Fruit fly (Drosophila melanogaster) whole organism, embryonic: ENCODE data around the gene mus201.

Experiments
- Blimp-1 ChIP-seq: fragments of 200-800 bp; sonication (Bioruptor generic); optimal IDR thresholded peaks from 3 replicates; lab custom pipeline; 2018; ENCODE audit warnings: missing biosample characterization, missing genetic modification characterization, mild to moderate bottlenecking, moderate library complexity, missing genetic modification reagents
- CG10209 ChIP-seq: fragments of 200-800 bp; sonication (Bioruptor generic); optimal IDR thresholded peaks from 3 replicates; lab custom pipeline; 2017; ENCODE audit warnings: missing biosample characterization, mild to moderate bottlenecking, missing genetic modification characterization, missing genetic modification reagents
- CG11696 ChIP-seq: fragments of 200-800 bp; sonication (Bioruptor generic); IDR thresholded peaks from 2 replicates; pipeline ENCODE4 v1.3.6; 2022; ENCODE audit warnings: missing biosample characterization, missing genetic modification characterization
- CG1233 ChIP-seq: fragments of 200-800 bp; sonication (Bioruptor generic); optimal IDR thresholded peaks from 4 replicates; lab custom pipeline; 2018; ENCODE audit warnings: missing biosample characterization, mild to moderate bottlenecking, missing genetic modification characterization
- CG15696 ChIP-seq: fragments of 200-800 bp; sonication (Bioruptor generic); optimal IDR thresholded peaks from 2 replicates; lab custom pipeline; 2019; ENCODE audit warnings: missing biosample characterization, mild to moderate bottlenecking, missing genetic modification characterization, moderate library complexity
- CG1602 ChIP-seq: fragments of 200-800 bp; sonication (Bioruptor generic); optimal IDR thresholded peaks from 3 replicates; lab custom pipeline; 2016; ENCODE audit warnings: missing biosample characterization, missing genetic modification characterization
- CG1647 ChIP-seq: fragments of 200-800 bp; sonication (Bioruptor generic); optimal IDR thresholded peaks from 3 replicates; lab custom pipeline; 2016; ENCODE audit warnings: missing biosample characterization, missing genetic modification characterization
- CG17829 ChIP-seq: fragments of 200-800 bp; optimal IDR thresholded peaks from 2 replicates; lab custom pipeline; 2019; ENCODE audit warnings: missing biosample characterization, mild to moderate bottlenecking, missing genetic modification characterization, moderate library complexity
- CG18262 ChIP-seq: fragments of 200-800 bp; optimal IDR thresholded peaks from 3 replicates; lab custom pipeline; 2019; ENCODE audit warnings: missing biosample characterization, mild to moderate bottlenecking, missing genetic modification characterization, moderate library complexity
- CG2120 ChIP-seq: fragments of 200-800 bp; sonication (Bioruptor generic); optimal IDR thresholded peaks from 3 replicates; lab custom pipeline; 2016; ENCODE audit warnings: missing biosample characterization, missing genetic modification characterization
- CG2202 ChIP-seq: fragments of 200-800 bp; sonication (Bioruptor generic); optimal IDR thresholded peaks from 2 replicates; lab custom pipeline; 2018; ENCODE audit warnings: missing biosample characterization, mild to moderate bottlenecking, missing genetic modification characterization
- CG2678 ChIP-seq: fragments of 200-800 bp; sonication (Bioruptor generic); optimal IDR thresholded peaks from 3 replicates; lab custom pipeline; 2019; ENCODE audit warnings: missing biosample characterization, mild to moderate bottlenecking, missing genetic modification characterization, moderate library complexity
- CG2875 ChIP-seq: fragments of 200-800 bp; sonication (Bioruptor generic); optimal IDR thresholded peaks from 2 replicates; lab custom pipeline; 2017; ENCODE audit warnings: missing biosample characterization, mild to moderate bottlenecking, missing genetic modification characterization, missing genetic modification reagents
- CG31224 ChIP-seq: fragments of 200-800 bp; sonication (Bioruptor generic); IDR thresholded peaks from 2 replicates; pipeline ENCODE4 v1.3.6; 2022; ENCODE audit warnings: missing biosample characterization, missing genetic modification characterization
- CG31441 ChIP-seq: fragments of 200-800 bp; sonication (Bioruptor generic); IDR thresholded peaks from 2 replicates; pipeline ENCODE4 v1.3.6; 2022; ENCODE audit warnings: missing biosample characterization, missing genetic modification characterization
- CG3726 ChIP-seq: fragments of 200-800 bp; sonication (Bioruptor generic); IDR thresholded peaks from 3 replicates; pipeline ENCODE4, ENCODE4 v1.3.6; 2022; ENCODE audit warnings: missing biosample characterization, missing genetic modification characterization
- CG4328 ChIP-seq: fragments of 200-800 bp; sonication (Bioruptor generic); optimal IDR thresholded peaks from 3 replicates; lab custom pipeline; 2017; ENCODE audit warnings: missing biosample characterization, missing genetic modification reagents, missing genetic modification characterization
- CG4424 ChIP-seq: fragments of 200-800 bp; sonication (Bioruptor generic); optimal IDR thresholded peaks from 3 replicates; lab custom pipeline; 2016; ENCODE audit warnings: missing biosample characterization, missing genetic modification characterization
- CG4820 ChIP-seq: fragments of 200-800 bp; sonication (Bioruptor generic); optimal IDR thresholded peaks from 3 replicates; lab custom pipeline; 2016; ENCODE audit warnings: missing biosample characterization, missing genetic modification characterization
- CG6272 ChIP-seq: fragments of 200-800 bp; sonication (Bioruptor generic); IDR thresholded peaks from 2 replicates; pipeline ENCODE4 v1.3.6; 2022; ENCODE audit warnings: missing biosample characterization, missing genetic modification characterization
- CG6689 ChIP-seq: fragments of 200-800 bp; sonication (Bioruptor generic); IDR thresholded peaks from 2 replicates; pipeline ENCODE4 v1.3.6; 2022; ENCODE audit warnings: missing biosample characterization, missing genetic modification characterization
- D ChIP-seq, 2 experiments: fragments of 200-800 bp in 1 of 2; fragments of >200 bp in 1 of 2; sonication (Bioruptor generic) in 1 of 2; optimal IDR thresholded peaks; 2 replicates in 1 of 2; 3 replicates in 1 of 2; lab custom pipeline; 2017; ENCODE audit warnings: mild to moderate bottlenecking in 1 of 2, missing biosample characterization in 1 of 2, missing genetic modification characterization in 1 of 2, missing genetic modification reagents in 1 of 2
- E2f1 ChIP-seq: fragments of 200-800 bp; sonication (Bioruptor generic); IDR thresholded peaks from 2 replicates; pipeline ENCODE4 v1.3.6; 2022; ENCODE audit warnings: missing biosample characterization, missing genetic modification characterization
- Gsc ChIP-seq: fragments of 200-800 bp; sonication (Bioruptor generic); IDR thresholded peaks from 2 replicates; pipeline ENCODE4 v1.3.6; 2022; ENCODE audit warnings: missing biosample characterization, missing genetic modification characterization
- Lim3 ChIP-seq: fragments of 200-800 bp; sonication (Bioruptor generic); IDR thresholded peaks from 2 replicates; pipeline ENCODE4 v1.3.6; 2022; ENCODE audit warnings: missing biosample characterization, missing genetic modification characterization
- Med ChIP-seq: fragments of 200-800 bp; sonication (Bioruptor generic); peaks from one replicate; lab custom pipeline; 2016; ENCODE audit warnings: missing biosample characterization, missing genetic modification characterization, mild to moderate bottlenecking, inconsistent platforms, moderate library complexity
- Optix ChIP-seq: fragments of 200-800 bp; sonication (Bioruptor generic); IDR thresholded peaks from 3 replicates; pipeline ENCODE4 v1.3.6; 2022; ENCODE audit warnings: missing biosample characterization, missing genetic modification characterization
- PHDP ChIP-seq: fragments of 200-800 bp; sonication (Bioruptor generic); optimal IDR thresholded peaks from 3 replicates; lab custom pipeline; 2018; ENCODE audit warnings: missing biosample characterization, mild to moderate bottlenecking, missing genetic modification characterization, moderate library complexity
- Spps ChIP-seq: fragments of 200-800 bp; sonication (Bioruptor generic); optimal IDR thresholded peaks from 2 replicates; lab custom pipeline; 2018; ENCODE audit warnings: missing biosample characterization, mild to moderate bottlenecking, missing genetic modification characterization
- Ssrp ChIP-seq: fragments of 200-800 bp; sonication (Bioruptor generic); optimal IDR thresholded peaks from 2 replicates; lab custom pipeline; 2018; ENCODE audit warnings: missing biosample characterization, mild to moderate bottlenecking, missing genetic modification characterization, moderate library complexity
- az2 ChIP-seq: fragments of 200-800 bp; sonication (Bioruptor generic); optimal IDR thresholded peaks from 3 replicates; lab custom pipeline; 2016; ENCODE audit warnings: missing biosample characterization, missing genetic modification characterization
- bab2 ChIP-seq: fragments of 200-800 bp; sonication (Bioruptor generic); optimal IDR thresholded peaks from 2 replicates; lab custom pipeline; 2016; ENCODE audit warnings: missing biosample characterization, missing genetic modification characterization
- bigmax ChIP-seq: fragments of 200-800 bp; sonication (Bioruptor generic); optimal IDR thresholded peaks from 2 replicates; lab custom pipeline; 2018; ENCODE audit warnings: missing biosample characterization, mild to moderate bottlenecking, missing genetic modification characterization
- br ChIP-seq: fragments of >200 bp; optimal IDR thresholded peaks from 2 replicates; lab custom pipeline; 2017
- fd96Cb ChIP-seq: fragments of 200-800 bp; sonication (Bioruptor generic); optimal IDR thresholded peaks from 2 replicates; lab custom pipeline; 2018; ENCODE audit warnings: missing biosample characterization, mild to moderate bottlenecking, missing genetic modification characterization, moderate library complexity
- ftz-f1 ChIP-seq: fragments of 200-800 bp; sonication (Bioruptor generic); optimal IDR thresholded peaks from 2 replicates; lab custom pipeline; 2016; ENCODE audit warnings: missing biosample characterization, missing genetic modification characterization
- gcm ChIP-seq: fragments of 200-800 bp; sonication (Bioruptor generic); optimal IDR thresholded peaks from 2 replicates; lab custom pipeline; 2019; ENCODE audit warnings: missing biosample characterization, mild to moderate bottlenecking, missing genetic modification characterization, moderate library complexity
- grau ChIP-seq: fragments of 200-800 bp; optimal IDR thresholded peaks from 3 replicates; lab custom pipeline; 2019; ENCODE audit warnings: missing biosample characterization, mild to moderate bottlenecking, missing genetic modification characterization, moderate library complexity
- gsb-n ChIP-seq: fragments of 200-800 bp; sonication (Bioruptor generic); optimal IDR thresholded peaks from 3 replicates; lab custom pipeline; 2018; ENCODE audit warnings: missing biosample characterization, mild to moderate bottlenecking, missing genetic modification characterization
- kah ChIP-seq: fragments of 200-800 bp; sonication (Bioruptor generic); optimal IDR thresholded peaks from 2 replicates; lab custom pipeline; 2018; ENCODE audit warnings: missing biosample characterization, mild to moderate bottlenecking, missing genetic modification characterization
- nmo ChIP-seq: fragments of 200-800 bp; sonication (Bioruptor generic); optimal IDR thresholded peaks from 2 replicates; lab custom pipeline; 2018; ENCODE audit warnings: missing biosample characterization, mild to moderate bottlenecking, missing genetic modification characterization, moderate library complexity
- oc ChIP-seq: fragments of 200-800 bp; sonication (Bioruptor generic); optimal IDR thresholded peaks from 2 replicates; lab custom pipeline; 2018; ENCODE audit warnings: missing biosample characterization, mild to moderate bottlenecking, missing genetic modification characterization, moderate library complexity
- org-1 ChIP-seq: fragments of 200-800 bp; sonication (Bioruptor generic); optimal IDR thresholded peaks from 2 replicates; lab custom pipeline; 2017; ENCODE audit warnings: missing biosample characterization, missing genetic modification characterization
- pan ChIP-seq, 4 experiments: fragments of >200 bp in 3 of 4; fragments of 200-800 bp in 1 of 4; sonication (Bioruptor generic) in 1 of 4; optimal IDR thresholded peaks in 3 of 4; IDR thresholded peaks in 1 of 4; 2 replicates each; pipeline versions ENCODE4 v1.3.6 to Lab custom; 2017 to 2022; ENCODE audit warnings: missing biosample characterization in 2 of 4, missing genetic modification characterization in 2 of 4, mixed read lengths in 1 of 4
- phol ChIP-seq: fragments of 200-800 bp; sonication (Bioruptor generic); optimal IDR thresholded peaks from 3 replicates; lab custom pipeline; 2018; ENCODE audit warnings: missing biosample characterization, mild to moderate bottlenecking, missing genetic modification characterization, moderate library complexity
- pum ChIP-seq: fragments of 200-800 bp; sonication (Bioruptor generic); optimal IDR thresholded peaks from 2 replicates; lab custom pipeline; 2016; ENCODE audit warnings: missing biosample characterization, missing genetic modification characterization
- sc ChIP-seq, 3 experiments: fragments of >200 bp in 2 of 3; fragments of 200-800 bp in 1 of 3; sonication (Bioruptor generic) in 1 of 3; optimal IDR thresholded peaks; 2 replicates in 2 of 3; 3 replicates in 1 of 3; lab custom pipeline; 2017; ENCODE audit warnings: mild to moderate bottlenecking in 1 of 3, missing biosample characterization in 1 of 3, missing genetic modification characterization in 1 of 3, missing genetic modification reagents in 1 of 3
- ssp ChIP-seq: fragments of 200-800 bp; sonication (Bioruptor generic); IDR thresholded peaks from 2 replicates; pipeline ENCODE4 v1.3.6; 2022; ENCODE audit warnings: missing biosample characterization, missing genetic modification characterization
- tap ChIP-seq: fragments of 200-800 bp; optimal IDR thresholded peaks from 3 replicates; lab custom pipeline; 2019; ENCODE audit warnings: missing biosample characterization, mild to moderate bottlenecking, missing genetic modification characterization, moderate library complexity
- tio ChIP-seq: fragments of 200-800 bp; sonication (Bioruptor generic); optimal IDR thresholded peaks from 2 replicates; lab custom pipeline; 2017; ENCODE audit warnings: missing biosample characterization, missing genetic modification characterization, inconsistent platforms
- unpg ChIP-seq: fragments of 200-800 bp; sonication (Bioruptor generic); optimal IDR thresholded peaks from 3 replicates; lab custom pipeline; 2018; ENCODE audit warnings: missing biosample characterization, mild to moderate bottlenecking, missing genetic modification characterization, moderate library complexity

Gene mus201

dm6 chr2L:8471667-8472066 is 33.7 kb downstream of the mus201 start (continued):
- TF ChIP-seq CG4328 (GFP tag; lab: Kevin White, UChicago) (no peak), unpg (GFP tag; lab: Kevin White, UChicago) (peak; percentile 32), CG31224 (GFP tag; lab: Robert Waterston, UW) (no peak), PHDP (tag; lab: Kevin White, UChicago) (peak; percentile 15), Med (GFP tag; lab: Kevin White, UChicago) (no peak), pum (GFP tag; lab: Kevin White, UChicago) (no peak), pan (optimal IDR thresholded peaks at IDR 0.05; lab: Kevin White, UChicago) (no peak), pan (GFP tag; optimal IDR thresholded peaks at IDR 0.05 in 1 of 2, IDR thresholded peaks at IDR 0.05 in 1 of 2) (peak in 1 of 2 experiments; percentile 34), grau (tag; lab: Kevin White, UChicago) (peak; percentile 38), bab2 (no peak), CG4424 (GFP tag; lab: Kevin White, UChicago) (peak; percentile 44), Ssrp (peak; percentile 40), CG11696 (GFP tag; lab: Robert Waterston, UW) (peak; percentile 39; the same call in 1 of the 2 replicates), CG2202 (tag; lab: Kevin White, UChicago) (peak; percentile 4), gcm (peak; percentile 37), sc (optimal IDR thresholded peaks at IDR 0.05; lab: Kevin White, UChicago) (no peak), sc (GFP tag; optimal IDR thresholded peaks at IDR 0.05; lab: Kevin White, UChicago) (peak; percentile 27), kah (GFP tag; lab: Kevin White, UChicago) (no peak), tap (tag; lab: Kevin White, UChicago) (peak; percentile 11), CG10209 (GFP tag; lab: Kevin White, UChicago) (peak; percentile 19), CG15696 (tag; lab: Kevin White, UChicago) (peak; percentile 57), CG2678 (tag; lab: Kevin White, UChicago) (peak; percentile 42), oc (tag; lab: Kevin White, UChicago) (no peak), phol (peak; percentile 71), br (lab: Kevin White, UChicago) (no peak), CG6689 (GFP tag; lab: Robert Waterston, UW) (peak; percentile 62), Spps (tag; lab: Kevin White, UChicago) (peak; percentile 38), org-1 (GFP tag; lab: Kevin White, UChicago) (no peak), CG18262 (peak; percentile 72), Optix (no peak), Lim3 (no peak), nmo (peak; percentile 74), tio (GFP tag; lab: Kevin White, UChicago) (peak; percentile 14), az2 (GFP tag; lab: Kevin White, UChicago) (peak; percentile 14), CG1233 (GFP tag; lab: Kevin White, UChicago) (no peak), CG1602 (GFP tag; lab: Kevin White, UChicago) (peak; percentile 29), CG31441 (GFP tag; lab: Robert Waterston, UW) (peak; percentile 45; the same call in 1 of the 2 replicates), CG17829 (peak; percentile 64), fd96Cb (tag; lab: Kevin White, UChicago) (peak; percentile 58)

- no peak for TF ChIP-seq bigmax
- TF ChIP-seq CG2120 (GFP tag; lab: Kevin White, UChicago): peak; percentile 19
- peak; percentile 45; the same call in 1 of the 2 replicates for TF ChIP-seq ssp
- peak; percentile 39 for TF ChIP-seq gsb-n (tag; lab: Kevin White, UChicago)
- TF ChIP-seq CG2875: peak; percentile 28
- no peak for TF ChIP-seq CG3726 (GFP tag; lab: Robert Waterston, UW)
- TF ChIP-seq CG4424 (GFP tag; lab: Kevin White, UChicago): peak; percentile 55
- TF ChIP-seq CG1647 (GFP tag; lab: Kevin White, UChicago): peak; percentile 19
- TF ChIP-seq CG6272 (GFP tag; lab: Robert Waterston, UW): peak; percentile 57
- no peak for TF ChIP-seq ftz-f1 (GFP tag; lab: Kevin White, UChicago)
- peak; percentile 35 for TF ChIP-seq CG4820
- peak; percentile 54 for TF ChIP-seq E2f1 (GFP tag; lab: Robert Waterston, UW)
- TF ChIP-seq Gsc (GFP tag; lab: Robert Waterston, UW): 0 out of 2 replicates have a peak, but pooled peaks have one; percentile 20
- TF ChIP-seq Blimp-1 (GFP tag; lab: Kevin White, UChicago): peak; percentile 75
- TF ChIP-seq D (optimal IDR thresholded peaks at IDR 0.05; lab: Kevin White, UChicago): no peak
- TF ChIP-seq D (GFP tag; optimal IDR thresholded peaks at IDR 0.05; lab: Kevin White, UChicago): peak; percentile 58
Observed at dm6 chr2L:8473448-8473847, 35.5 kb downstream of the mus201 start.
